Fruit fly (Drosophila melanogaster) whole organism, embryonic: Measurements from ENCODE around the gene Trm7-34.

Experiments
- CG11085 ChIP-seq: fragments of 200-800 bp; sonication (Bioruptor generic); IDR thresholded peaks from 2 replicates; pipeline ENCODE4 v1.3.6; 2022; ENCODE audit warnings: missing biosample characterization, missing genetic modification characterization
- CG11247 ChIP-seq: fragments of 200-800 bp; sonication (Bioruptor generic); IDR thresholded peaks from 2 replicates; pipeline ENCODE4 v1.3.6; 2022; ENCODE audit warnings: missing biosample characterization, missing genetic modification characterization
- CG11398 ChIP-seq: fragments of 200-800 bp; sonication (Bioruptor generic); optimal IDR thresholded peaks from 2 replicates; lab custom pipeline; 2016; ENCODE audit warnings: missing biosample characterization, missing genetic modification characterization
- CG11504 ChIP-seq: fragments of 200-800 bp; sonication (Bioruptor generic); optimal IDR thresholded peaks from 3 replicates; lab custom pipeline; 2019; ENCODE audit warnings: missing biosample characterization, mild to moderate bottlenecking, missing genetic modification characterization, moderate library complexity
- CG12155 ChIP-seq: fragments of 200-800 bp; sonication (Bioruptor generic); optimal IDR thresholded peaks from 3 replicates; lab custom pipeline; 2016; ENCODE audit warnings: missing biosample characterization, missing genetic modification characterization
- CG12391 ChIP-seq: fragments of 200-800 bp; sonication (Bioruptor generic); optimal IDR thresholded peaks from 3 replicates; lab custom pipeline; 2018; ENCODE audit warnings: missing biosample characterization, mild to moderate bottlenecking, missing genetic modification characterization, moderate library complexity
- CG12942 ChIP-seq: fragments of 200-800 bp; sonication (Bioruptor generic); optimal IDR thresholded peaks from 3 replicates; lab custom pipeline; 2016; ENCODE audit warnings: missing biosample characterization, missing genetic modification characterization
- CG13287 ChIP-seq: fragments of 200-800 bp; sonication (Bioruptor generic); IDR thresholded peaks from 2 replicates; pipeline ENCODE4 v1.3.6; 2022; ENCODE audit warnings: missing biosample characterization, missing genetic modification characterization; ENCODE audit not compliant: partially characterized antibody
- CG15011 ChIP-seq: fragments of 200-800 bp; sonication (Bioruptor generic); optimal IDR thresholded peaks from 3 replicates; lab custom pipeline; 2018; ENCODE audit warnings: missing biosample characterization, mild to moderate bottlenecking, missing genetic modification characterization
- CG15073 ChIP-seq: fragments of 200-800 bp; sonication (Bioruptor generic); optimal IDR thresholded peaks from 2 replicates; lab custom pipeline; 2016; ENCODE audit warnings: missing biosample characterization, missing genetic modification characterization
- CG17328 ChIP-seq: fragments of 200-800 bp; sonication (Bioruptor generic); IDR thresholded peaks from 2 replicates; pipeline ENCODE4 v1.3.6; 2022; ENCODE audit warnings: missing biosample characterization, missing genetic modification characterization
- CG17912 ChIP-seq: fragments of 200-800 bp; sonication (Bioruptor generic); optimal IDR thresholded peaks from 2 replicates; lab custom pipeline; 2018; ENCODE audit warnings: missing biosample characterization, mild to moderate bottlenecking, missing genetic modification characterization
- CG2678 ChIP-seq: fragments of 200-800 bp; sonication (Bioruptor generic); optimal IDR thresholded peaks from 3 replicates; lab custom pipeline; 2019; ENCODE audit warnings: missing biosample characterization, mild to moderate bottlenecking, missing genetic modification characterization, moderate library complexity
- CG2875 ChIP-seq: fragments of 200-800 bp; sonication (Bioruptor generic); optimal IDR thresholded peaks from 2 replicates; lab custom pipeline; 2017; ENCODE audit warnings: missing biosample characterization, mild to moderate bottlenecking, missing genetic modification characterization, missing genetic modification reagents
- CG3407 ChIP-seq: fragments of 200-800 bp; sonication (Bioruptor generic); optimal IDR thresholded peaks from 2 replicates; lab custom pipeline; 2018; ENCODE audit warnings: missing biosample characterization, mild to moderate bottlenecking, missing genetic modification characterization
- CG34422 ChIP-seq: fragments of 200-800 bp; sonication (Bioruptor generic); IDR thresholded peaks from 3 replicates; pipeline ENCODE4 v1.3.6; 2022; ENCODE audit warnings: missing biosample characterization, missing genetic modification characterization
- CG4854 ChIP-seq: fragments of 200-800 bp; sonication (Bioruptor generic); optimal IDR thresholded peaks from 2 replicates; lab custom pipeline; 2016; ENCODE audit warnings: missing biosample characterization, missing genetic modification characterization, inconsistent platforms
- CG7271 ChIP-seq: fragments of 200-800 bp; sonication (Bioruptor generic); optimal IDR thresholded peaks from 2 replicates; lab custom pipeline; 2018; ENCODE audit warnings: missing biosample characterization, mild to moderate bottlenecking, missing genetic modification characterization, moderate library complexity
- CG8944 ChIP-seq: fragments of 200-800 bp; sonication (Bioruptor generic); optimal IDR thresholded peaks from 3 replicates; lab custom pipeline; 2016; ENCODE audit warnings: missing biosample characterization, missing genetic modification characterization
- Camta ChIP-seq: fragments of 200-800 bp; sonication (Bioruptor generic); optimal IDR thresholded peaks from 2 replicates; lab custom pipeline; 2016; ENCODE audit warnings: missing biosample characterization, missing genetic modification characterization
- Chrac-16 ChIP-seq: fragments of 200-800 bp; sonication (Bioruptor generic); optimal IDR thresholded peaks from 3 replicates; lab custom pipeline; 2016; ENCODE audit warnings: missing biosample characterization, missing genetic modification characterization
- Deaf1 ChIP-seq: fragments of 200-800 bp; optimal IDR thresholded peaks from 3 replicates; lab custom pipeline; 2019; ENCODE audit warnings: missing biosample characterization, mild to moderate bottlenecking, missing genetic modification characterization, moderate library complexity
- Dll ChIP-seq: fragments of 200-800 bp; sonication (Bioruptor generic); IDR thresholded peaks from 4 replicates; pipeline ENCODE4 v1.3.6; 2022; ENCODE audit warnings: missing biosample characterization, missing genetic modification characterization; ENCODE audit not compliant: partially characterized antibody
- Dp ChIP-seq: fragments of 200-800 bp; sonication (Bioruptor generic); optimal IDR thresholded peaks from 2 replicates; lab custom pipeline; 2018; ENCODE audit warnings: missing biosample characterization, mild to moderate bottlenecking, missing genetic modification characterization, moderate library complexity
- H2.0 ChIP-seq: fragments of 200-800 bp; sonication (Bioruptor generic); IDR thresholded peaks from 2 replicates; pipeline ENCODE4 v1.3.6; 2022; ENCODE audit warnings: missing biosample characterization, missing genetic modification characterization
- Hmx ChIP-seq: fragments of 200-800 bp; sonication (Bioruptor generic); optimal IDR thresholded peaks from 2 replicates; lab custom pipeline; 2016; ENCODE audit warnings: missing biosample characterization, missing genetic modification characterization
- Hr3 ChIP-seq: fragments of 200-800 bp; sonication (Bioruptor generic); optimal IDR thresholded peaks from 3 replicates; lab custom pipeline; 2016; ENCODE audit warnings: missing biosample characterization, missing genetic modification characterization
- Hr39 ChIP-seq: fragments of >200 bp; optimal IDR thresholded peaks from 2 replicates; lab custom pipeline; 2017
- Lim3 ChIP-seq: fragments of 200-800 bp; sonication (Bioruptor generic); IDR thresholded peaks from 2 replicates; pipeline ENCODE4 v1.3.6; 2022; ENCODE audit warnings: missing biosample characterization, missing genetic modification characterization
- Mad ChIP-seq: fragments of 200-800 bp; sonication (Bioruptor generic); optimal IDR thresholded peaks from 2 replicates; lab custom pipeline; 2016; ENCODE audit warnings: missing biosample characterization, missing genetic modification characterization
- Max ChIP-seq: fragments of 200-800 bp; sonication (Bioruptor generic); optimal IDR thresholded peaks from 2 replicates; lab custom pipeline; 2016; ENCODE audit warnings: missing biosample characterization, mild to moderate bottlenecking, missing genetic modification characterization
- Mrtf ChIP-seq: fragments of 200-800 bp; sonication (Bioruptor generic); IDR thresholded peaks from 3 replicates; pipeline ENCODE4 v1.3.6; 2022; ENCODE audit warnings: missing biosample characterization, missing genetic modification characterization
- Oaz ChIP-seq: fragments of 200-800 bp; sonication (Bioruptor generic); IDR thresholded peaks from 2 replicates; pipeline ENCODE4 v1.3.6; 2022; ENCODE audit warnings: missing biosample characterization, missing genetic modification characterization
- Opbp ChIP-seq: fragments of 200-800 bp; sonication (Bioruptor generic); IDR thresholded peaks from 3 replicates; pipeline ENCODE4 v1.3.6; 2022; ENCODE audit warnings: missing biosample characterization, missing genetic modification characterization; ENCODE audit not compliant: partially characterized antibody
- Pdp1 ChIP-seq, 2 experiments: fragments of 200-800 bp; sonication (Bioruptor generic); optimal IDR thresholded peaks; 3 replicates each; lab custom pipeline; 2016; ENCODE audit warnings: missing biosample characterization in 2 of 2, missing genetic modification characterization in 2 of 2, mild to moderate bottlenecking in 1 of 2, moderate library complexity in 1 of 2
- al ChIP-seq: fragments of 200-800 bp; sonication (Bioruptor generic); IDR thresholded peaks from 2 replicates; pipeline ENCODE4 v1.3.6; 2022; ENCODE audit warnings: missing biosample characterization, missing genetic modification characterization
- bcd ChIP-seq: fragments of 200-800 bp; sonication (Bioruptor generic); optimal IDR thresholded peaks from 2 replicates; lab custom pipeline; 2017; ENCODE audit warnings: missing biosample characterization, mild to moderate bottlenecking, missing genetic modification characterization
- bsh ChIP-seq, 2 experiments: fragments of 200-800 bp; sonication (Bioruptor generic); optimal IDR thresholded peaks; 2 replicates each; lab custom pipeline; 2017 to 2018; ENCODE audit warnings: mild to moderate bottlenecking in 2 of 2, missing biosample characterization in 2 of 2, missing genetic modification characterization in 2 of 2, moderate library complexity in 1 of 2
- chif ChIP-seq, 2 experiments: fragments of 200-800 bp; sonication (Bioruptor generic); optimal IDR thresholded peaks; 3 replicates each; lab custom pipeline; 2016; ENCODE audit warnings: missing biosample characterization in 2 of 2, missing genetic modification characterization in 2 of 2
- fd3F ChIP-seq: fragments of 200-800 bp; sonication (Bioruptor generic); optimal IDR thresholded peaks from 2 replicates; lab custom pipeline; 2018; ENCODE audit warnings: missing biosample characterization, mild to moderate bottlenecking, missing genetic modification characterization, moderate library complexity
- fru ChIP-seq: fragments of >200 bp; optimal IDR thresholded peaks from 2 replicates; lab custom pipeline; 2017
- ftz-f1 ChIP-seq: fragments of 200-800 bp; sonication (Bioruptor generic); optimal IDR thresholded peaks from 2 replicates; lab custom pipeline; 2016; ENCODE audit warnings: missing biosample characterization, missing genetic modification characterization
- jing ChIP-seq: fragments of 200-800 bp; sonication (Bioruptor generic); optimal IDR thresholded peaks from 2 replicates; lab custom pipeline; 2018; ENCODE audit warnings: missing biosample characterization, mild to moderate bottlenecking, missing genetic modification characterization
- kah ChIP-seq: fragments of 200-800 bp; sonication (Bioruptor generic); optimal IDR thresholded peaks from 2 replicates; lab custom pipeline; 2018; ENCODE audit warnings: missing biosample characterization, mild to moderate bottlenecking, missing genetic modification characterization
- peb ChIP-seq: fragments of 200-800 bp; sonication (Bioruptor generic); IDR thresholded peaks from 2 replicates; pipeline ENCODE4 v1.3.6; 2022; ENCODE audit warnings: missing biosample characterization, missing genetic modification characterization
- pfk ChIP-seq: fragments of 200-800 bp; sonication (Bioruptor generic); optimal IDR thresholded peaks from 2 replicates; lab custom pipeline; 2018; ENCODE audit warnings: missing biosample characterization, mild to moderate bottlenecking, missing genetic modification characterization, moderate library complexity
- pita ChIP-seq: fragments of 200-800 bp; sonication (Bioruptor generic); optimal IDR thresholded peaks from 2 replicates; lab custom pipeline; 2017; ENCODE audit warnings: missing biosample characterization, mild to moderate bottlenecking, missing genetic modification characterization
- sens ChIP-seq: fragments of 200-800 bp; sonication (Bioruptor generic); peaks from one replicate; lab custom pipeline; 2016; ENCODE audit warnings: missing biosample characterization, missing genetic modification characterization
- sens-2 ChIP-seq: fragments of 200-800 bp; sonication (Bioruptor generic); IDR thresholded peaks from 2 replicates; pipeline ENCODE4 v1.3.6; 2022; ENCODE audit warnings: missing biosample characterization, missing genetic modification characterization
- slbo ChIP-seq: fragments of 200-800 bp; sonication (Bioruptor generic); IDR thresholded peaks from 2 replicates; pipeline ENCODE4 v1.3.6; 2022; ENCODE audit warnings: missing biosample characterization, missing genetic modification characterization
- toy ChIP-seq: fragments of 200-800 bp; sonication (Bioruptor generic); IDR thresholded peaks from 2 replicates; pipeline ENCODE4 v1.3.6; 2022; ENCODE audit warnings: missing biosample characterization, missing genetic modification characterization
- yki ChIP-seq: fragments of >200 bp; optimal IDR thresholded peaks from 3 replicates; lab custom pipeline; 2018

Gene Trm7-34

DNA sequence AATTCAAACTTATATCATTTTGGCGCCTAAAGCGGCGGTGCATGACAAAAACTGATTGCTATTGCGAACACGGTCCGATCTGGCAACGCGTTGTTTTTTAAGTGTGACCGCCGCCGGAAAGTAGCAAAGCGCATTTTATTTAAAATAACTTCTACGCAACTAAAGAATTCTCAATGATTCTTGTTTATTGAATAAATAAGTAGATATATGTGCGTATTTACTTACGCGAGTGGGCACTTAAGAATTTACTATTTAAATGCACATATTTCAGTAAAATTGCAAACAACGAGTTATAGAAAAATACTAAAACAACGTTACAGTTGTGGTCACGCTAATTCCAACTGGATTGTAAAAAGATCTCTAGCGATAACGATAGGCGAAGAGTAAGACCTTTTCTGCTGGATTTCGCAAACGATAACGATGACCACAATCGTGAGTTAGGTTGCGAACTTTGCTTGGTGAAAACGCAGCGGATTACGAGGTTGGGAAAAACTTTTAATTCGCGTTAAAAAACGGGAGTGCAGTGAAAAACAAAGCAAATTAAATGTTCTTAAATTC lies 22.3 kb upstream of the Trm7-34 start (continued):
- TF ChIP-seq peb (GFP tag; lab: Robert Waterston, UW) = no peak
- no peak for TF ChIP-seq CG7271 (tag; lab: Kevin White, UChicago)
- no peak for TF ChIP-seq CG15073 (GFP tag; lab: Kevin White, UChicago)
- TF ChIP-seq sens (GFP tag; lab: Kevin White, UChicago) = peak; percentile 75
- no peak for TF ChIP-seq fd3F
- TF ChIP-seq CG12155 (GFP tag; lab: Kevin White, UChicago) = peak; percentile 65
- TF ChIP-seq Deaf1 = no peak
- no peak for TF ChIP-seq H2.0
- TF ChIP-seq CG11398 (GFP tag; lab: Kevin White, UChicago) = no peak
- no peak for TF ChIP-seq CG12942 (GFP tag; lab: Kevin White, UChicago)
- TF ChIP-seq pita = peak; percentile 47
- peak; percentile 51 for TF ChIP-seq bcd
- no peak for TF ChIP-seq Lim3 (GFP tag; lab: Robert Waterston, UW)
- TF ChIP-seq pfk (GFP tag; lab: Kevin White, UChicago) = no peak
- TF ChIP-seq al (GFP tag; lab: Robert Waterston, UW) = no peak
- no peak for TF ChIP-seq jing (GFP tag; lab: Kevin White, UChicago)
- no peak for TF ChIP-seq Hmx (GFP tag; lab: Kevin White, UChicago)
- peak; percentile 71 for TF ChIP-seq Dll
- TF ChIP-seq ftz-f1 (GFP tag; lab: Kevin White, UChicago) = no peak
- TF ChIP-seq Oaz = no peak
- TF ChIP-seq bsh (GFP tag; optimal IDR thresholded peaks at IDR 0.05; lab: Kevin White, UChicago) = no peak
- TF ChIP-seq CG34422 (GFP tag; lab: Robert Waterston, UW) = no peak
- TF ChIP-seq CG17912 = no peak
- TF ChIP-seq Camta = no peak
- TF ChIP-seq CG2875 (GFP tag; lab: Kevin White, UChicago) = no peak
- TF ChIP-seq slbo (GFP tag; lab: Robert Waterston, UW) = 0 out of 2 replicates have a peak, but pooled peaks have one; percentile 9
- TF ChIP-seq CG8944 (GFP tag; lab: Kevin White, UChicago) = no peak
- no peak for TF ChIP-seq fru (lab: Kevin White, UChicago)
- TF ChIP-seq yki (lab: Kevin White, UChicago) = no peak
- TF ChIP-seq Max = no peak
- no peak for TF ChIP-seq CG4854
- TF ChIP-seq Mad (GFP tag; lab: Kevin White, UChicago) = no peak
- TF ChIP-seq sens-2 (GFP tag; lab: Robert Waterston, UW) = no peak
- TF ChIP-seq Hr3 (GFP tag; lab: Kevin White, UChicago) = no peak
- TF ChIP-seq CG11504 = peak; percentile 26
- peak in 1 of 2 experiments; percentile 64 for TF ChIP-seq Pdp1 (GFP tag; optimal IDR thresholded peaks at IDR 0.05; lab: Kevin White, UChicago)
- TF ChIP-seq chif (GFP tag; optimal IDR thresholded peaks at IDR 0.05; lab: Kevin White, UChicago) = no peak
- TF ChIP-seq CG2678 = no peak
- TF ChIP-seq CG17328 = no peak
- TF ChIP-seq Mrtf (GFP tag; lab: Robert Waterston, UW) = no peak
- no peak for TF ChIP-seq CG11085 (GFP tag; lab: Robert Waterston, UW)
- TF ChIP-seq CG11247 = no peak
- TF ChIP-seq CG15011 (GFP tag; lab: Kevin White, UChicago) = no peak
- TF ChIP-seq Opbp (GFP tag; lab: Robert Waterston, UW) = peak; percentile 53; the same call in 2 of the 3 replicates
- TF ChIP-seq Dp (GFP tag; lab: Kevin White, UChicago) = peak; percentile 98
- TF ChIP-seq Hr39 (lab: Kevin White, UChicago) = no peak
- no peak for TF ChIP-seq CG12391
- no peak for TF ChIP-seq kah
- TF ChIP-seq toy (GFP tag; lab: Robert Waterston, UW) = no peak
- TF ChIP-seq CG3407 (GFP tag; lab: Kevin White, UChicago) = no peak
- TF ChIP-seq Chrac-16 (GFP tag; lab: Kevin White, UChicago) = peak; percentile 7
- TF ChIP-seq CG13287 (GFP tag; lab: Robert Waterston, UW) = peak; percentile 77
